Worm (Caenorhabditis elegans) whole organism, young adult: Measurements from ENCODE around the gene F14H12.17.
A peak's percentile ranks its signal among the peaks of the same experiment; 100 is the strongest.

Experiments
- B0019.2 ChIP-seq: fragments of 200-800 bp; sonication (Bioruptor generic); conservative IDR thresholded peaks from 2 replicates; pipeline ENCODE4 v1.3.6; 2022; ENCODE audit warnings: missing genetic modification reagents, missing genetic modification characterization, missing compliant biosample characterization
- B0336.3 ChIP-seq: fragments of 200-800 bp; sonication (Bioruptor generic); IDR thresholded peaks from 2 replicates; pipeline ENCODE4 v1.3.6; 2022; ENCODE audit warnings: missing genetic modification characterization, missing compliant biosample characterization
- C17E4.6 ChIP-seq: fragments of 200-800 bp; sonication (Bioruptor generic); IDR thresholded peaks from 2 replicates; pipeline ENCODE4 v1.3.6; 2022; ENCODE audit warnings: missing genetic modification reagents, missing genetic modification characterization, missing compliant biosample characterization
- F22D6.2 ChIP-seq: sonication (generic microtip); optimal IDR thresholded peaks from 2 replicates; lab custom pipeline; 2016; ENCODE audit warnings: mild to moderate bottlenecking, missing genetic modification characterization, missing compliant biosample characterization
- F39B2.1 ChIP-seq: fragments of 200-800 bp; sonication (Bioruptor generic); IDR thresholded peaks from 2 replicates; pipeline ENCODE4 v1.3.6; 2022; ENCODE audit warnings: missing genetic modification reagents, missing genetic modification characterization, missing compliant biosample characterization
- F52B5.7 ChIP-seq: sonication (generic microtip); optimal IDR thresholded peaks from 2 replicates; lab custom pipeline; 2016; ENCODE audit warnings: mild to moderate bottlenecking, missing genetic modification characterization, missing compliant biosample characterization
- F57A8.1 ChIP-seq: fragments of 200-800 bp; sonication (Bioruptor generic); optimal IDR thresholded peaks from 2 replicates; lab custom pipeline; 2018; ENCODE audit warnings: mild to moderate bottlenecking, missing genetic modification characterization, moderate library complexity, missing compliant biosample characterization
- K11D2.4 ChIP-seq: fragments of 200-800 bp; sonication (Bioruptor generic); IDR thresholded peaks from 2 replicates; pipeline ENCODE4 v1.3.6; 2022; ENCODE audit warnings: missing genetic modification reagents, missing genetic modification characterization, missing compliant biosample characterization
- Y67H2A.10 ChIP-seq: fragments of 200-800 bp; sonication (Bioruptor generic); conservative IDR thresholded peaks from 2 replicates; pipeline ENCODE4 v1.3.6; 2022; ENCODE audit warnings: missing genetic modification reagents, missing genetic modification characterization, missing compliant biosample characterization
- Y79H2A.3 ChIP-seq: fragments of 200-800 bp; sonication (Bioruptor generic); conservative IDR thresholded peaks from 2 replicates; pipeline ENCODE4 v1.3.6; 2022; ENCODE audit warnings: missing genetic modification reagents, missing genetic modification characterization, missing compliant biosample characterization
- Y95B8A.8 ChIP-seq: fragments of 200-800 bp; sonication (Bioruptor generic); IDR thresholded peaks from 2 replicates; pipeline ENCODE4 v1.3.6; 2022; ENCODE audit warnings: missing genetic modification reagents, missing genetic modification characterization, missing compliant biosample characterization
- ama-1 ChIP-seq, 3 experiments: fragments of 150-350 bp in 1 of 3; sonication (generic microtip) in 2 of 3; optimal IDR thresholded peaks; 2 replicates each; lab custom pipeline; 2014 to 2018; ENCODE audit warnings: missing biosample characterization in 2 of 3, missing genetic modification characterization in 2 of 3, missing genetic modification reagents in 2 of 3
- aptf-3 ChIP-seq: fragments of 200-800 bp; sonication (Bioruptor generic); IDR thresholded peaks from 2 replicates; pipeline ENCODE4 v1.3.6; 2022; ENCODE audit warnings: missing genetic modification characterization, missing compliant biosample characterization
- athp-1 ChIP-seq: sonication (generic microtip); optimal IDR thresholded peaks from 2 replicates; lab custom pipeline; 2017; ENCODE audit warnings: mild to moderate bottlenecking, missing genetic modification characterization, missing compliant biosample characterization
- attf-3 ChIP-seq: fragments of 200-800 bp; sonication (Bioruptor generic); conservative IDR thresholded peaks from 2 replicates; pipeline ENCODE4 v1.3.6; 2022; ENCODE audit warnings: missing genetic modification reagents, missing genetic modification characterization, missing compliant biosample characterization
- bed-1 ChIP-seq: fragments of 200-800 bp; sonication (Bioruptor generic); IDR thresholded peaks from 2 replicates; pipeline ENCODE4 v1.3.6; 2022; ENCODE audit warnings: missing genetic modification reagents, missing genetic modification characterization, missing compliant biosample characterization
- ccch-3 ChIP-seq: fragments of 200-800 bp; sonication (Bioruptor generic); optimal IDR thresholded peaks from 2 replicates; lab custom pipeline; 2018; ENCODE audit warnings: mild to moderate bottlenecking, missing genetic modification characterization, missing compliant biosample characterization
- ceh-40 ChIP-seq: fragments of 200-800 bp; sonication (Bioruptor generic); IDR thresholded peaks from 2 replicates; pipeline ENCODE4 v1.3.6; 2022; ENCODE audit warnings: missing genetic modification characterization, missing compliant biosample characterization
- ceh-91 ChIP-seq: fragments of 200-800 bp; sonication (Bioruptor generic); IDR thresholded peaks from 2 replicates; pipeline ENCODE4 v1.3.6; 2022; ENCODE audit warnings: missing genetic modification reagents, missing genetic modification characterization, missing compliant biosample characterization
- die-1 ChIP-seq: sonication (generic microtip); optimal IDR thresholded peaks from 2 replicates; lab custom pipeline; 2016; ENCODE audit warnings: missing genotype, mild to moderate bottlenecking, missing genetic modification characterization, missing compliant biosample characterization
- egl-44 ChIP-seq: fragments of 200-800 bp; sonication (Bioruptor generic); IDR thresholded peaks from 2 replicates; pipeline ENCODE4 v1.3.6; 2022; ENCODE audit warnings: missing genetic modification reagents, missing genetic modification characterization, missing compliant biosample characterization
- ets-4 ChIP-seq: fragments of 200-800 bp; sonication (Bioruptor generic); optimal IDR thresholded peaks from 2 replicates; lab custom pipeline; 2018; ENCODE audit warnings: mild to moderate bottlenecking, missing genetic modification characterization, missing compliant biosample characterization
- him-1 ChIP-seq: sonication (generic microtip); optimal IDR thresholded peaks from 2 replicates; lab custom pipeline; 2016; ENCODE audit warnings: missing genotype, missing genetic modification reagents, missing genetic modification characterization, missing compliant biosample characterization
- hlh-26 ChIP-seq: fragments of 200-800 bp; sonication (Bioruptor generic); conservative IDR thresholded peaks from 2 replicates; pipeline ENCODE4 v1.3.6; 2022; ENCODE audit warnings: missing genetic modification reagents, missing genetic modification characterization, missing compliant biosample characterization
- hmg-1.2 ChIP-seq: fragments of 200-800 bp; sonication (Bioruptor generic); IDR thresholded peaks from 2 replicates; pipeline ENCODE4 v1.3.6; 2022; ENCODE audit warnings: missing genetic modification reagents, missing genetic modification characterization, missing compliant biosample characterization
- hmg-20 ChIP-seq: fragments of 200-800 bp; sonication (Bioruptor generic); IDR thresholded peaks from 2 replicates; pipeline ENCODE4 v1.3.6; 2022; ENCODE audit warnings: missing genetic modification reagents, missing genetic modification characterization, missing compliant biosample characterization
- hrde-1 ChIP-seq: sonication (generic microtip); optimal IDR thresholded peaks from 2 replicates; lab custom pipeline; 2016; ENCODE audit warnings: missing genetic modification characterization, mild to moderate bottlenecking, missing compliant biosample characterization, moderate library complexity, missing genotype, missing genetic modification reagents, borderline replicate concordance
- let-526 ChIP-seq: fragments of 200-800 bp; sonication (Bioruptor generic); IDR thresholded peaks from 2 replicates; pipeline ENCODE4 v1.3.6; 2022; ENCODE audit warnings: missing genetic modification reagents, missing genetic modification characterization, missing compliant biosample characterization
- lin-54 ChIP-seq: fragments of 200-800 bp; sonication (Bioruptor generic); optimal IDR thresholded peaks from 2 replicates; lab custom pipeline; 2018; ENCODE audit warnings: mild to moderate bottlenecking, missing genetic modification characterization, missing compliant biosample characterization
- lsl-1 ChIP-seq: fragments of 200-800 bp; sonication (Bioruptor generic); optimal IDR thresholded peaks from 2 replicates; lab custom pipeline; 2018; ENCODE audit warnings: mild to moderate bottlenecking, missing genetic modification characterization, moderate library complexity, missing compliant biosample characterization
- madf-10 ChIP-seq: sonication (generic microtip); optimal IDR thresholded peaks from 2 replicates; lab custom pipeline; 2016; ENCODE audit warnings: mild to moderate bottlenecking, missing genetic modification characterization, missing compliant biosample characterization
- madf-3 ChIP-seq: fragments of 200-800 bp; sonication (Bioruptor generic); IDR thresholded peaks from 2 replicates; pipeline ENCODE4 v1.3.6; 2022; ENCODE audit warnings: missing genetic modification reagents, missing genetic modification characterization, missing compliant biosample characterization
- madf-6 ChIP-seq: fragments of 200-800 bp; sonication (Bioruptor generic); IDR thresholded peaks from 2 replicates; pipeline ENCODE4 v1.3.6; 2022; ENCODE audit warnings: missing genetic modification reagents, missing genetic modification characterization, missing compliant biosample characterization
- madf-8 ChIP-seq: fragments of 200-800 bp; sonication (Bioruptor generic); conservative IDR thresholded peaks from 2 replicates; pipeline ENCODE4 v1.3.6; 2022; ENCODE audit warnings: missing genetic modification reagents, missing genetic modification characterization, missing compliant biosample characterization
- mcd-1 ChIP-seq: fragments of 200-800 bp; sonication (Bioruptor generic); IDR thresholded peaks from 2 replicates; pipeline ENCODE4 v1.3.6; 2022; ENCODE audit warnings: missing genetic modification reagents, missing genetic modification characterization, missing compliant biosample characterization
- mel-28 ChIP-seq: sonication (generic microtip); optimal IDR thresholded peaks from 2 replicates; lab custom pipeline; 2016; ENCODE audit warnings: borderline replicate concordance, mild to moderate bottlenecking, missing genetic modification characterization, missing compliant biosample characterization
- mes-4 ChIP-seq: sonication (generic microtip); optimal IDR thresholded peaks from 2 replicates; lab custom pipeline; 2016; ENCODE audit warnings: missing genotype, missing genetic modification characterization, missing compliant biosample characterization
- nhr-120 ChIP-seq: fragments of 200-800 bp; sonication (Bioruptor generic); IDR thresholded peaks from 2 replicates; pipeline ENCODE4 v1.3.6; 2022; ENCODE audit warnings: missing genetic modification characterization, missing compliant biosample characterization
- repo-1 ChIP-seq: sonication (generic microtip); optimal IDR thresholded peaks from 2 replicates; lab custom pipeline; 2017; ENCODE audit warnings: mild to moderate bottlenecking, missing genetic modification characterization, missing compliant biosample characterization
- rpc-1 ChIP-seq, 2 experiments: fragments of 150-350 bp in 1 of 2; sonication (generic microtip) in 1 of 2; optimal IDR thresholded peaks; 2 replicates each; lab custom pipeline; 2014 to 2018; ENCODE audit warnings: missing biosample characterization in 1 of 2, missing genetic modification characterization in 1 of 2, missing genetic modification reagents in 1 of 2, missing genotype in 1 of 2
- snpc-1.3 ChIP-seq: sonication (generic microtip); optimal IDR thresholded peaks from 2 replicates; lab custom pipeline; 2017; ENCODE audit warnings: missing genetic modification characterization, mild to moderate bottlenecking, missing compliant biosample characterization, antibody characterized with exemption, moderate library complexity, missing genotype, missing genetic modification reagents; ENCODE audit not compliant: insufficient read depth
- snpc-3.4 ChIP-seq: sonication (generic microtip); optimal IDR thresholded peaks from 2 replicates; lab custom pipeline; 2017; ENCODE audit warnings: missing genetic modification characterization, mild to moderate bottlenecking, missing compliant biosample characterization, antibody characterized with exemption, moderate library complexity, missing genotype, missing genetic modification reagents
- tbp1 ChIP-seq: fragments of 200-800 bp; sonication (Bioruptor generic); optimal IDR thresholded peaks from 2 replicates; lab custom pipeline; 2018; ENCODE audit warnings: mild to moderate bottlenecking, missing genetic modification characterization, missing compliant biosample characterization
- zfh-2 ChIP-seq: fragments of 200-800 bp; sonication (Bioruptor generic); conservative IDR thresholded peaks from 2 replicates; pipeline ENCODE4 v1.3.6; 2022; ENCODE audit warnings: missing genetic modification reagents, missing genetic modification characterization, missing compliant biosample characterization
- ztf-26 ChIP-seq: sonication (generic microtip); optimal IDR thresholded peaks from 2 replicates; lab custom pipeline; 2017; ENCODE audit warnings: missing genetic modification characterization, missing compliant biosample characterization
- ztf-28 ChIP-seq: fragments of 200-800 bp; sonication (Bioruptor generic); IDR thresholded peaks from 2 replicates; pipeline ENCODE4 v1.3.6; 2022; ENCODE audit warnings: missing genetic modification reagents, missing genetic modification characterization, missing compliant biosample characterization

Gene F14H12.17

DNA sequence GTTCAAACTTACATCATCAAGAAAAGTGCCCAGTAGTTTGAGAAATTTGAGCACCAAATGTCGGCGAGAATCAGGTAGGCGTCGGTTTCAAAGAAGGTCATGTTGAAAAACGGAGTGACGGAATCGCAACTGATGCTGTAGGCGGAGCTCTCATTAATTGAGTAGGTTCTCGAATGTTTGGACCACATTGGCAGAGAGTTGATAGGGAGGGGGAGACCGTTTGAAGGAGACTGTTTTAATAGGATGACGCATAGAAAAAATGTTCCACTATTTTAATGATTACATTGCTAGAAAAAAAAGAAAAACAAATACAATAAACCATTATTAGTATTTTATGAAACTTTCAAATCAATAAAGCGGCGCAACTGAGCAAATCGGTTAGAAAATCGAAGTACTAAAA is at the start of gene F14H12.17:
Gene F14H12.17 (minus strand): TSS at position 101 of the 400 bp plus-strand sequence.
- TF ChIP-seq mes-4 (tag; lab: Kevin White, UChicago) (no peak), mcd-1 (GFP tag; lab: Robert Waterston, UW) (no peak), aptf-3 (GFP tag; lab: Robert Waterston, UW) (no peak), F39B2.1 (GFP tag; lab: Robert Waterston, UW) (no peak), hrde-1 (tag; lab: Kevin White, UChicago) (no peak), hmg-20 (GFP tag; lab: Robert Waterston, UW) (no peak), repo-1 (tag; lab: Kevin White, UChicago) (no peak), ceh-91 (no peak), lin-54 (GFP tag; lab: Kevin White, UChicago) (no peak), K11D2.4 (GFP tag; lab: Robert Waterston, UW) (no peak), Y67H2A.10 (GFP tag; lab: Robert Waterston, UW) (no peak), ccch-3 (GFP tag; lab: Kevin White, UChicago) (no peak), ztf-26 (tag; lab: Kevin White, UChicago) (no peak), athp-1 (tag; lab: Kevin White, UChicago) (no peak), F22D6.2 (tag; lab: Kevin White, UChicago) (no peak), attf-3 (GFP tag; lab: Robert Waterston, UW) (no peak)

DNA sequence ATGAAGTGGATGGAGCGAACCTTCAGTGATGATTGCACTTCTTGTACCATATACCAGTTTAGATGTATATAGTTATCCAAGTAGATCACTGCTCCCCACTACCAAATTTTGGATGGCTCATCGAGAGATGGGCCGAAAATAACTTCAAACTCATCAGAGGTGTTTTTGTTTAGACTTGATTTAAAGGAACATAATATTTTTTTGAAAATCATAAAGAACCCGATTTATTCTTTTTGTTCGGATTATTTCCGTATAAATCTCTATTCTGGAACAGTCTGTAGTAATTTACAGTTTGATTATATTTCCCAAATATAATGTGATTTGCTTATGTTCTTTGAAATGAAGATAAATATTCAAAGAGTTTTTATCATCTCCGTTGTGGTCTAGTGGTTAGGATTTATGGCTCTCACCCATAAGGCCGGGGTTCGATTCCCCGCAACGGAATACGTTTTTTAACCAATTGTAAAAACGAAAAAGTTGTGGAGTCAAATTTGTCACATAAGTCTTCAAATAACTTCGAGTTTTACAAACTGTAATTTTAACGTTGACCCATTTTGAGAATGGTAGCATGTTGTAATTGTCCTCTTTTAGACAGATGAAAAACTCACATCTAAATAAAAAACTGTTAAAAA is 47.3 kb upstream of the F14H12.17 start:
- TF ChIP-seq die-1 (tag; lab: Kevin White, UChicago) (peak; percentile 82), bed-1 (GFP tag; lab: Robert Waterston, UW) (no peak), ztf-28 (no peak), nhr-120 (GFP tag; lab: Robert Waterston, UW) (no peak), hmg-1.2 (0 out of 2 replicates have a peak, but pooled peaks have one; percentile 33), madf-10 (tag; lab: Kevin White, UChicago) (peak; percentile 24), him-1 (peak; percentile 70), ama-1 (optimal IDR thresholded peaks at IDR 0.05; lab: Kevin White, UChicago) (no peak), ama-1 (GFP tag; optimal IDR thresholded peaks at IDR 0.05; lab: Kevin White, UChicago) (peak in 1 of 2 experiments; percentile 31), Y95B8A.8 (no peak), lsl-1 (no peak), madf-8 (GFP tag; lab: Robert Waterston, UW) (no peak), tbp1 (GFP tag; lab: Kevin White, UChicago) (peak; percentile 87), let-526 (GFP tag; lab: Robert Waterston, UW) (no peak), mel-28 (tag; lab: Kevin White, UChicago) (no peak), egl-44 (GFP tag; lab: Robert Waterston, UW) (no peak), madf-6 (GFP tag; lab: Robert Waterston, UW) (no peak), madf-3 (GFP tag; lab: Robert Waterston, UW) (no peak), F52B5.7 (tag; lab: Kevin White, UChicago) (no peak), F57A8.1 (no peak), zfh-2 (GFP tag; lab: Robert Waterston, UW) (no peak), snpc-3.4 (tag; lab: Kevin White, UChicago) (peak; percentile 44), B0336.3 (no peak), ccch-3 (GFP tag; lab: Kevin White, UChicago) (no peak), B0019.2 (GFP tag; lab: Robert Waterston, UW) (no peak), ets-4 (GFP tag; lab: Kevin White, UChicago) (no peak), athp-1 (tag; lab: Kevin White, UChicago) (no peak), snpc-1.3 (tag; lab: Kevin White, UChicago) (peak; percentile 73), hlh-26 (GFP tag; lab: Robert Waterston, UW) (no peak), C17E4.6 (GFP tag; lab: Robert Waterston, UW) (no peak), rpc-1 (optimal IDR thresholded peaks at IDR 0.05; lab: Kevin White, UChicago) (peak; percentile 86), rpc-1 (tag; optimal IDR thresholded peaks at IDR 0.05; lab: Kevin White, UChicago) (peak; percentile 94), ceh-40 (GFP tag; lab: Robert Waterston, UW) (no peak), Y79H2A.3 (no peak)
